Worm (Caenorhabditis elegans): ENCODE results near the gene H40L08.3.

ce11 chrX:15041340-15041739 is 34.6 kb downstream of the H40L08.3 start:
- TF ChIP-seq hmg-4 (GFP tag; optimal IDR thresholded peaks at IDR 0.05) = no peak
- TF ChIP-seq ceh-36 (tag; optimal IDR thresholded peaks at IDR 0.05) = peak; percentile 1
- no peak for TF ChIP-seq scrt-1 (GFP tag; IDR thresholded peaks at IDR 0.05)
- no peak for TF ChIP-seq ama-1 (optimal IDR thresholded peaks at IDR 0.05)
- TF ChIP-seq ceh-13 (GFP tag; optimal IDR thresholded peaks at IDR 0.05) = no peak
- TF ChIP-seq tra-4 (tag; optimal IDR thresholded peaks at IDR 0.05) = no peak
- no peak for TF ChIP-seq flt-1 (GFP tag; IDR thresholded peaks at IDR 0.05)
- TF ChIP-seq hmbx-1 (tag; optimal IDR thresholded peaks at IDR 0.05) = no peak
- no peak for TF ChIP-seq pes-1 (GFP tag; IDR thresholded peaks at IDR 0.05)

Measured in whole organism, early embryonic.